Worm (Caenorhabditis elegans): ENCODE results near the gene F45D3.3.

The F45D3.3 gene

DNA sequence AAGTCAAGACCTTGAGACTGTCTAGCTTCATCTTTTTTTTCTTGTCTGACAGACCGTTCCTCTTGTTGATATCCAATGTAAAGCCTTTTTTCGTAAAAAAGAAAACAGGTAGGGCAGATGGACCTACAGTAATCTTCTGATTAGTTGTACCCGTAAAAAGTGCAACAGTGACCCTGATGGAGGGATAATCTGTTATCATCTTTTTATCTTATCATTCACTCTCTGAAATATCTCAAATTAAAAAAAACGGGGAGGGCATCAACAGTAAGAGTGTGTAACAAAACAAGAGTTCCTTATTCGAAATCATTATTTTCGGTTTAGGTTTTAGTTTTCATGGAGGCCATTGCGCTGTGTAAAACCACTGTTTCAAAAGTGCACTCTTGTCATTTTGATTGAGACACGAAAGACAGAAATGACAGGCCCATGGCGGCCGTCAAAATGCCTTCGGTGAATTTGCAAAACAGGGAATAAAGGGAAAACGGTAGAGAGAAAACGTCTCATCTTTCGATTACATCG lies 16.5 kb downstream of the F45D3.3 start (continued):
- TF ChIP-seq ceh-16 (tag; optimal IDR thresholded peaks at IDR 0.05), result no peak

DNA sequence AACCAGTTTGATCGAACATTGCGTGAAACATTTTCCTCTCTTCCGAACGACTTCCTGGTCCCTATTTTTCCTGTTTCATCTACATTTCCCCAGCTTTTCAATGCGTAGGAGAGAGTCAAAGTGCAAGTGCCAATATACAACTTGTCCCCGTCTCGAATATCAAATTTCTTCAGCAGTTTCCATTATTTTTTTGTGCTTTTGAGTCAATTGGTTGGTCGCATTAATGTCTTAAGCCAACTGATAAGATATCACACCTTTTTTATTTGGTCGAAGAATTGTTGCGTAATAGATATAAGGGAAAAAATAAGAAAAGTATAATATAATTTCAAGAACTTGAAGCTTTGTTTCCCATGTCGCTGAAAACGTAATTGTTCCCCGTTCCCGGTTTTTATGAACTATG lies 17.8 kb downstream of the F45D3.3 start:
- TF ChIP-seq elt-2 (tag; optimal IDR thresholded peaks at IDR 0.05) (peak; percentile 66), unc-62 (GFP tag; optimal IDR thresholded peaks at IDR 0.05) (no peak), pqm-1 (tag; optimal IDR thresholded peaks at IDR 0.05) (peak; percentile 44), nhr-28 (tag; optimal IDR thresholded peaks at IDR 0.05) (no peak), aly-2 (tag; optimal IDR thresholded peaks at IDR 0.05) (no peak)

DNA sequence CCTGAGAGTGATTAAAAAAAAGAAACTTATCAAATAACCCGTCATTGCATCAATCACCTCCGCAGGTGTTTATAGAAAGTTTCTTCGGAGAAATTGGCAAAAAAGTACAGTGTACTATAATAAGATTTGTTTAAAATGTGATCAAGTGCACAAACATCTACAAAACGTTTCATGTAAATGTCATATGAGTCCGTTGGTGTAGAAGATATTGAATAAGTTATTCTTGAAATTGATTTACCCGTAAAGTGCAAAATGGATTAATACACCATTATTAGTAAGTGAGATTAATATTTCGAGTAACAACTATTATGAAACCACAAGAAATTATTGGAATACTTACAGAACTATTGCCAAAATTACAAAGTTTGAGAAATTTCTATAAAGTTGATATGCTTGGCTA lies 19.1 kb downstream of the F45D3.3 start:
- TF ChIP-seq ama-1 (optimal IDR thresholded peaks at IDR 0.05) (no peak), ztf-4 (tag; optimal IDR thresholded peaks at IDR 0.05) (no peak), nhr-28 (tag; optimal IDR thresholded peaks at IDR 0.05) (no peak), ceh-82 (tag; optimal IDR thresholded peaks at IDR 0.05) (no peak), ztf-11 (tag; optimal IDR thresholded peaks at IDR 0.05) (no peak), nhr-25 (tag; optimal IDR thresholded peaks at IDR 0.05) (no peak), jun-1 (tag; optimal IDR thresholded peaks at IDR 0.05) (no peak), skn-1 (tag; optimal IDR thresholded peaks at IDR 0.05) (no peak), fos-1 (tag; optimal IDR thresholded peaks at IDR 0.05) (no peak), nhr-11 (tag; optimal IDR thresholded peaks at IDR 0.05) (no peak)

DNA sequence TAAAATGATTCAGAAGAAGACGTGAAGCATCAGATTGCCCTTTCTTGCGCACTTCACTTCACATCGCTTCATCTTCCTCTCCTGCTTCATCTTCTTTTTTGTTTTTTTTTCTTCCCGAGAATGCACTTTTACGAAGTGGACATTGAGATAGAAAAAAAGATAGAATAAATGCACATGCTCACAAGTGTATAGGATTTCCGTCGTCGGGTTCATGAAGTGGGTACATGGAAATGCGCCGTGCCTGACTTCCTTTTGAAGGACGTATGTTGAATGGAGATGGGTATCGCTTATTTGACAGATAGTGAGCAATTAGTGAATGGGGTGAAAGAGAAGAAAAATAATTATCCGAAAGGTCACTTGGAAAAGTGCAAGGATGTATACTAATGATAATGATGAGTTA lies 20.1 kb downstream of the F45D3.3 start:
- no peak for TF ChIP-seq nhr-76 (tag; optimal IDR thresholded peaks at IDR 0.05)
- no peak for TF ChIP-seq ceh-28 (tag; optimal IDR thresholded peaks at IDR 0.05)
- TF ChIP-seq nhr-12 (tag; optimal IDR thresholded peaks at IDR 0.05), result no peak
- no peak for TF ChIP-seq nhr-67 (tag; optimal IDR thresholded peaks at IDR 0.05)
- no peak for TF ChIP-seq ztf-11 (tag; optimal IDR thresholded peaks at IDR 0.05)
- TF ChIP-seq egl-5 (tag; optimal IDR thresholded peaks at IDR 0.05), result no peak
- TF ChIP-seq jun-1 (tag; optimal IDR thresholded peaks at IDR 0.05), result no peak
- no peak for TF ChIP-seq lin-39 (tag; optimal IDR thresholded peaks at IDR 0.05)
- no peak for TF ChIP-seq mml-1 (tag; optimal IDR thresholded peaks at IDR 0.05)
- no peak for TF ChIP-seq fkh-2 (tag; optimal IDR thresholded peaks at IDR 0.05)
- TF ChIP-seq ama-1 (optimal IDR thresholded peaks at IDR 0.05), result no peak
- TF ChIP-seq lin-15B (tag; optimal IDR thresholded peaks at IDR 0.05), result no peak
- no peak for TF ChIP-seq ztf-4 (tag; optimal IDR thresholded peaks at IDR 0.05)
- TF ChIP-seq elt-2 (tag; optimal IDR thresholded peaks at IDR 0.05), result no peak
- TF ChIP-seq fkh-10 (GFP tag; optimal IDR thresholded peaks at IDR 0.05), result peak; percentile 84
- TF ChIP-seq zag-1 (tag; optimal IDR thresholded peaks at IDR 0.05), result peak; percentile 27
- TF ChIP-seq hmg-11 (tag; optimal IDR thresholded peaks at IDR 0.05), result peak; percentile 16
- no peak for TF ChIP-seq pha-4 (tag; optimal IDR thresholded peaks at IDR 0.05)
- TF ChIP-seq pqm-1 (tag; optimal IDR thresholded peaks at IDR 0.05), result no peak
- TF ChIP-seq egl-27 (tag; optimal IDR thresholded peaks at IDR 0.05), result no peak
- TF ChIP-seq elt-3 (tag; optimal IDR thresholded peaks at IDR 0.05), result no peak
- no peak for TF ChIP-seq unc-39 (tag; optimal IDR thresholded peaks at IDR 0.05)
- no peak for TF ChIP-seq nhr-23 (tag; optimal IDR thresholded peaks at IDR 0.05)
- TF ChIP-seq eor-1 (tag; optimal IDR thresholded peaks at IDR 0.05), result no peak
- no peak for TF ChIP-seq fos-1 (tag; optimal IDR thresholded peaks at IDR 0.05)
- no peak for TF ChIP-seq skn-1 (tag; optimal IDR thresholded peaks at IDR 0.05)
- no peak for TF ChIP-seq lsy-12 (tag; optimal IDR thresholded peaks at IDR 0.05)
- no peak for TF ChIP-seq aly-2 (tag; optimal IDR thresholded peaks at IDR 0.05)
- no peak for TF ChIP-seq nhr-43 (tag; optimal IDR thresholded peaks at IDR 0.05; ENCODE audit: poor library complexity, severe bottlenecking)
- peak; percentile 68 for TF ChIP-seq elt-1 (tag; optimal IDR thresholded peaks at IDR 0.05)
- TF ChIP-seq nhr-25 (tag; optimal IDR thresholded peaks at IDR 0.05), result no peak
- no peak for TF ChIP-seq nhr-11 (tag; optimal IDR thresholded peaks at IDR 0.05)
- TF ChIP-seq daf-12 (tag; optimal IDR thresholded peaks at IDR 0.05), result peak; percentile 27
- TF ChIP-seq nhr-77 (tag; optimal IDR thresholded peaks at IDR 0.05), result no peak
- no peak for TF ChIP-seq R02D3.7 (tag; optimal IDR thresholded peaks at IDR 0.05)
- TF ChIP-seq ceh-16 (tag; optimal IDR thresholded peaks at IDR 0.05), result peak; percentile 65
- peak; percentile 33 for TF ChIP-seq nfya-1 (tag; optimal IDR thresholded peaks at IDR 0.05; ENCODE audit: insufficient read depth)
- no peak for TF ChIP-seq mdl-1 (tag; optimal IDR thresholded peaks at IDR 0.05)
- TF ChIP-seq ceh-82 (tag; optimal IDR thresholded peaks at IDR 0.05), result no peak
- no peak for TF ChIP-seq snpc-4 (tag; optimal IDR thresholded peaks at IDR 0.05)
- TF ChIP-seq sea-2 (GFP tag; optimal IDR thresholded peaks at IDR 0.05), result no peak
- TF ChIP-seq ZK546.5 (tag; optimal IDR thresholded peaks at IDR 0.05), result no peak
- TF ChIP-seq unc-62 (GFP tag; optimal IDR thresholded peaks at IDR 0.05), result peak; percentile 53
- no peak for TF ChIP-seq ceh-9 (tag; optimal IDR thresholded peaks at IDR 0.05)
- no peak for TF ChIP-seq nhr-237 (tag; optimal IDR thresholded peaks at IDR 0.05)
- TF ChIP-seq tbx-2 (tag; optimal IDR thresholded peaks at IDR 0.05), result peak; percentile 56
- no peak for TF ChIP-seq nhr-28 (tag; optimal IDR thresholded peaks at IDR 0.05)

All from whole organism, L3 larva.